Worm (Caenorhabditis elegans): Measurements from ENCODE around the gene pbs-1.

pbs-1 gene

DNA sequence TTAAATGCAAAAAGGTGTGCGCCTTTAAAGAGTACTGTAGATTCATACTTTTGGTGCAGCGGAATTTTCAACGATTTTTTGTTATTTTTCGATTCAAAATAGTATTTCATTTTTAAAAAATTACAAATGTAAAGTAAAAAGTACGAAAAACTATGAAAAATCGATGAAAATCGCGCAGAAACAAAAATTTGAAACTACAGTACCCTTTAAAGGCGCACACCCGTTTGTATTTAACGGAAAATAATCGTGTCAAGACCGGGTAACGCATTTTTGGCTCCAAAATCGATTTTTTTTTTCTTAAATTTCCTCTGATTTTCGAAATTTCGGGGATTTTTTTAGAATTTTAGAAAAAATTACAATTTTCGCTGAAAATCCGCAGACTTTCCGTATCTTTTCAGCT lies 1.6 kb downstream of the pbs-1 start (continued):
- TF ChIP-seq nhr-120 (GFP tag; IDR thresholded peaks at IDR 0.05) = no peak
- TF ChIP-seq nfya-1 (tag; optimal IDR thresholded peaks at IDR 0.05; ENCODE audit: borderline replicate concordance, insufficient read depth) = no peak
- no peak for TF ChIP-seq repo-1 (tag; optimal IDR thresholded peaks at IDR 0.05)
- TF ChIP-seq ama-1 (optimal IDR thresholded peaks at IDR 0.05) = no peak
- TF ChIP-seq ama-1 (GFP tag; optimal IDR thresholded peaks at IDR 0.05) = no peak
- no peak for TF ChIP-seq atf-7 (tag; optimal IDR thresholded peaks at IDR 0.05)
- TF ChIP-seq madf-6 (GFP tag; IDR thresholded peaks at IDR 0.05) = peak; percentile 56

DNA sequence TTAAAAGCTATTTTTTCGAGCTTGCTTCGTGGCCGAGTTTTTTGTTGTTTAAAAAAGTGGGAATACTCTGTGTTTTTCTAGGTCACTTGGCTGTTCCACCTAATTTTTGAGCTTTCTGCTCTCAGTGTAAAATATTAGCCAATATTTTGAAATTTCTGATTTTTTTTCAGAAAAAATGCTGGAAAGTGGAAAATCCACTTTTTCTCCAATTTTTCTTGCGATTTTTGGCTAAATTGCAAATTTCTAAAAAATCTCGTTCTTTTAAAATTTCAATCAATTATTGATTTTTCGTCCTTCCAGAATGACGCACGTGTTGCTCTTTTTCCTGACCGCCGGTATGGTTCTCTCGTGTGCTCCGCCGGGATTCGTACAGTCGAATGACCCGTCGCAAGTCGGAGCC lies 2.5 kb downstream of the pbs-1 start, which contains the start of gene K08D12.4:
Gene K08D12.4 (plus strand): TSS at position 301 of the 400 bp plus-strand sequence.
- TF ChIP-seq F10E7.11 (tag; optimal IDR thresholded peaks at IDR 0.05) (no peak), zfh-2 (GFP tag; conservative IDR thresholded peaks at IDR 0.05) (no peak), rpc-1 (optimal IDR thresholded peaks at IDR 0.05) (no peak), rpc-1 (tag; optimal IDR thresholded peaks at IDR 0.05) (no peak), K12H6.12 (tag; optimal IDR thresholded peaks at IDR 0.05) (no peak), madf-8 (GFP tag; conservative IDR thresholded peaks at IDR 0.05) (no peak), ztf-18 (tag; optimal IDR thresholded peaks at IDR 0.05) (no peak), B0336.3 (GFP tag; IDR thresholded peaks at IDR 0.05) (no peak), ztf-3 (GFP tag; optimal IDR thresholded peaks at IDR 0.05) (no peak), ztf-6 (GFP tag; IDR thresholded peaks at IDR 0.05) (no peak), ekl-4 (GFP tag; IDR thresholded peaks at IDR 0.05) (no peak), rcor-1 (GFP tag; IDR thresholded peaks at IDR 0.05) (no peak), xnd-1 (tag; optimal IDR thresholded peaks at IDR 0.05) (no peak), dox-1 (GFP tag; IDR thresholded peaks at IDR 0.05) (no peak), tlf-1 (GFP tag; optimal IDR thresholded peaks at IDR 0.05) (no peak), zim-3 (tag; optimal IDR thresholded peaks at IDR 0.05) (no peak), ZK185.1 (tag; optimal IDR thresholded peaks at IDR 0.05; ENCODE audit: poor library complexity, severe bottlenecking) (no peak)

DNA sequence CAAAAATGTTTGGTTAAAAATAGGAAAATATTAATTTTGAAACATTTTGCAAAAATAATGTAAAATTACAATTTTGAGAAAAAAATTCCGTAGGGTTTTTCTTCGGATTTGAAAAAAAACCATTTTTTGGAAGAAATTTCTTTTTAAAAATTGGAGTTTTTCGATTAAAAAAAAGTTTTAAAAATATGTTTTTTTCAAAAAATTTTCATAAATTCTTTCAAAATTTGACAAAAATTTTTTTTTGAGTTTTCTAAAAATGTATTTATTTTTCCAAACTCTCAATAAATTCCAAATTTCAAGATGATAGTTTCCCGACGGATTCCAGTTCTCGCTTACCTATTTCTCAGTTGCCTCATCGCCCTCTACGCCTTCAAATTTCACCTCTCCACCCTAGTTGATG lies 9.9 kb downstream of the pbs-1 start, which contains the start of gene bus-2:
Gene bus-2 (plus strand): TSS at position 301 of the 400 bp plus-strand sequence.
- no peak for TF ChIP-seq madf-8 (GFP tag; conservative IDR thresholded peaks at IDR 0.05)

DNA sequence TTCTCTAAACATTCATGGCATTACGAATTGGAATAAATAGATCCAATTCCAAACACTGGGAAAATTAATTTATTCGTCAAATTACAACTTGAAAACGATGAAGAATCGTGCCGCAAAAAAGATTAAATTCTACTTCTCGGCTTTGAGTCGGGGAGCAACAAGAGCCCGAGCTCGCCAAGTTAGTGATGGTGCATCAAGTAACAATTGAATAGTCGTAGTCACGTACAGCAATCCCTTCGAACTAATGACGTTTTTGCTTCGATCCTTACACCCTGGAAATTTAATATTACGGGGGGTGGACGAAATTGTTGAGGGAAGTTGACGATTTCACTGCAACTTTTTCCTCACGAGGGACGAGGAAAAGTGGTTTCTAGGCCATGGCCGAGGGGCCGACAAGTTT lies 17.9 kb downstream of the pbs-1 start:
- no peak for TF ChIP-seq F37B4.10 (GFP tag; IDR thresholded peaks at IDR 0.05)
- no peak for TF ChIP-seq gei-17 (GFP tag; optimal IDR thresholded peaks at IDR 0.05)
- no peak for TF ChIP-seq zim-3 (tag; optimal IDR thresholded peaks at IDR 0.05)
- TF ChIP-seq F55B11.4 (tag; optimal IDR thresholded peaks at IDR 0.05; ENCODE audit: borderline replicate concordance, insufficient read depth) = no peak
- TF ChIP-seq dpl-1 (GFP tag; optimal IDR thresholded peaks at IDR 0.05) = no peak
- TF ChIP-seq unc-62 (GFP tag; optimal IDR thresholded peaks at IDR 0.05) = no peak
- TF ChIP-seq snpc-1.1 (tag; optimal IDR thresholded peaks at IDR 0.05; ENCODE audit: insufficient read depth) = no peak
- no peak for TF ChIP-seq him-1 (tag; optimal IDR thresholded peaks at IDR 0.05)
- TF ChIP-seq dox-1 (GFP tag; IDR thresholded peaks at IDR 0.05) = no peak
- TF ChIP-seq ztf-25 (GFP tag; IDR thresholded peaks at IDR 0.05) = no peak
- TF ChIP-seq bed-2 (GFP tag; IDR thresholded peaks at IDR 0.05) = no peak
- no peak for TF ChIP-seq mxl-1 (tag; optimal IDR thresholded peaks at IDR 0.05)

DNA sequence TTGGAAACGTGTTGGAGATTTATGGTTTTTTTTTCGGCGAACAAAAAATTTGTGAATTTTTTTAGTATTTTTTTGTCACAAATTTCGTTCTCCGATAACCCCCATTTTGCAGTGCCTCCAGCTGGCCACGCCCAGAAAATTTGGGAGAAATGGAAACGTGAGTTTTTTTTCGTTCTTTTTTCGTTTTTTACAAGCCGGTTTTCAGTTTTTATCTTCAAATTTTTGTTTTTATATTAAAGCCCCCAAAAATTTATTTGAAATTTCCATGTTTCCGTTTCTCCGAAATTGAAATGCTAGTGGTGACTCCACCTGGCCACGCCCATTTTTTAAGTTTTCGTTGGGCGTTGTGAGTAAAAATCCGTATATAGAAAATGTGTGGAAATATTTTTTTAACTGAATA lies 22.4 kb downstream of the pbs-1 start:
- TF ChIP-seq ceh-100 (GFP tag; IDR thresholded peaks at IDR 0.05) = peak; percentile 87
- no peak for TF ChIP-seq egrh-3 (GFP tag; IDR thresholded peaks at IDR 0.05)

Measured in whole organism, young adult.